Fruit fly (Drosophila melanogaster) S2 (cell line): Measurements from ENCODE around the gene Hnf4.

ENCODE experiments used
- CG8478 ChIP-seq: fragments of >200 bp; optimal IDR thresholded peaks from 2 replicates; lab custom pipeline; 2018
- CTCF ChIP-seq, 2 experiments: fragments of >200 bp; optimal IDR thresholded peaks; 2 replicates each; lab custom pipeline; 2018

Gene Hnf4

dm6 chr2L:8691292-8691975 lies 18.0 kb downstream of the Hnf4 start:
- TF ChIP-seq CTCF (optimal IDR thresholded peaks at IDR 0.05; lab: Kevin White, UChicago), result no peak
- TF ChIP-seq CG8478 (lab: Kevin White, UChicago), result no peak

dm6 chr2L:8690913-8691291 lies 18.5 kb downstream of the Hnf4 start:
- TF ChIP-seq CTCF (optimal IDR thresholded peaks at IDR 0.05; lab: Kevin White, UChicago) (no peak), CG8478 (lab: Kevin White, UChicago) (no peak)

- no peak for TF ChIP-seq CG8478 (lab: Kevin White, UChicago)
- TF ChIP-seq CTCF (optimal IDR thresholded peaks at IDR 0.05; lab: Kevin White, UChicago), result no peak
These were observed 19.0 kb downstream of the Hnf4 start for dm6 chr2L:8690382-8690781.

DNA sequence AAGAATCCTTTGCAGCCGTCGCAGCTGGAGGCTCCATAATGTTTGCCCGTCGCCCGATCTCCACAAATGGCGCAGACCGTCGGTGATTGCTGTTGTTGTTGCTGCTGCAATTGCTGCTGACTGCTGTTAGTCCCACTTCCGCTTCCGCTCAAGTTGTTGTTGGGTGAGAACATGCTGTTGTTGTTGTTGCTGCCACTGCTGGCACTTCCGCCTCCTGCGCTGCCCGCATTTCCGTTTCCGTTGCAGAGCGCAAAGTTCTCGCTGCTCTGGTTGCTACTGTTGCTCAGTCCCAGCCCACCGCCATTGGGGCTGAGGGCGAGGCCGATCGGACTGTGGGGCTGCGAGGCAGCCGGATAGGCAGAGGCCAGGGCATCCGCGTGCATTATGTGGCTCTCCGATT lies 19.6 kb downstream of the Hnf4 start:
- TF ChIP-seq CG8478 (lab: Kevin White, UChicago) (no peak), CTCF (optimal IDR thresholded peaks at IDR 0.05; lab: Kevin White, UChicago) (no peak)

DNA sequence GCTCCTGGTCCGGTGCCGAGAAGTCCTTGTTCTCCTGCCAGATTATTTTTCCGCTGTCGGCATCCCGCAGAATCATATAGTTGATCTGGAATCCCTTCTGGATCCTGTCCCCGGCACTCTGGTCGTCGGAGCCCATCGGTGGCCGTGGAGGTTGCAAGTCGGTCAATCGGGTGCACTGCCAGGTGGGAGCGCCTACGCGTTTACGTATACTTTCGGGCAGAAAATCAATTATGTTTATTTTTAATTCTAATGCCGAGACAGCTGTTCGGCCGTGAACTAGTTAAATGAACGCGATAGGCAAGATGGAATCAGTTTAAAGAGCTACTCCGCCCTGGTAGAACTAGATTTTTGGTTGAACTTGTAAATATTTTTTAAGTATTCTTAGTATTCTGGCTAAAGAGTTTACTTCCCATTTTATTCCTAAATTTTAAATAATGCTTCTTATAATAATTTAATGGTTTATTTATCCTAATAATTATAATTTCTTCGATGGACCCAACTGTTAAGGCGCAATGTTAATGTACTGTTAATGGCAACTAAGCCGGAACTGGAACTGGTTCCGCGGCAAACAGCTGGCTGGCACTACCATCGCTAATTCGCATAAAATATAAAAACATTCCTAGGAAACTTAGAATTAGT lies 23.6 kb downstream of the Hnf4 start, which contains the start of the genes PrBP and Trs23:
Gene PrBP, minus strand, starts transcription at position 288 of the 639 bp plus-strand sequence.
Gene Trs23, plus strand, starts transcription at position 564 of the 639 bp plus-strand sequence.
- no peak for TF ChIP-seq CTCF (optimal IDR thresholded peaks at IDR 0.05; lab: Kevin White, UChicago)
- no peak for TF ChIP-seq CG8478 (lab: Kevin White, UChicago)

dm6 chr2L:8684276-8684675 lies 25.1 kb downstream of the Hnf4 start, which contains the start of gene CG9289:
Gene CG9289 (minus strand): TSS chr2L:8684376.
- TF ChIP-seq CTCF (optimal IDR thresholded peaks at IDR 0.05; lab: Kevin White, UChicago), result no peak

- TF ChIP-seq CG8478 (lab: Kevin White, UChicago) (no peak), CTCF (optimal IDR thresholded peaks at IDR 0.05; lab: Kevin White, UChicago) (no peak)
These were observed 26.0 kb downstream of the Hnf4 start for dm6 chr2L:8683261-8684042.

dm6 chr2L:8679712-8680111 lies 29.7 kb downstream of the Hnf4 start, which contains the start of gene CG9287:
Gene CG9287 (minus strand): TSS chr2L:8679812.
- TF ChIP-seq CG8478 (lab: Kevin White, UChicago), result no peak
- no peak for TF ChIP-seq CTCF (optimal IDR thresholded peaks at IDR 0.05; lab: Kevin White, UChicago)

dm6 chr2L:8678955-8679354 lies 30.5 kb downstream of the Hnf4 start:
- TF ChIP-seq CTCF (optimal IDR thresholded peaks at IDR 0.05; lab: Kevin White, UChicago), result no peak
- no peak for TF ChIP-seq CG8478 (lab: Kevin White, UChicago)

- TF ChIP-seq CG8478 (lab: Kevin White, UChicago) (no peak), CTCF (optimal IDR thresholded peaks at IDR 0.05; lab: Kevin White, UChicago) (no peak)
These were observed 37.1 kb downstream of the Hnf4 start, which contains the start of gene Glt for dm6 chr2L:8672278-8672748. Gene Glt (plus strand): TSS chr2L:8672698.

dm6 chr2L:8659549-8659948 lies 49.9 kb downstream of the Hnf4 start:
- no peak for TF ChIP-seq CG8478 (lab: Kevin White, UChicago)
- no peak for TF ChIP-seq CTCF (optimal IDR thresholded peaks at IDR 0.05; lab: Kevin White, UChicago)
